Worm (Caenorhabditis elegans) whole organism, L4 larva: ENCODE measurements around the gene C16A11.5.

ENCODE experiments used
- F10B5.3 ChIP-seq: sonication (generic microtip); optimal IDR thresholded peaks from 2 replicates; lab custom pipeline; 2016; ENCODE audit warnings: mild to moderate bottlenecking, missing genetic modification characterization, missing compliant biosample characterization
- ZK546.5 ChIP-seq, 2 experiments: sonication (generic microtip); optimal IDR thresholded peaks; 2 replicates each; lab custom pipeline; 2017; ENCODE audit warnings: missing biosample characterization in 2 of 2, missing genetic modification characterization in 2 of 2
- ceh-44 ChIP-seq: fragments of 200-800 bp; sonication (Bioruptor generic); IDR thresholded peaks from 2 replicates; pipeline ENCODE4 v1.3.6; 2022; ENCODE audit warnings: missing genetic modification reagents, missing genetic modification characterization, missing compliant biosample characterization
- fkh-10 ChIP-seq: fragments of 150-350 bp; optimal IDR thresholded peaks from 2 replicates; lab custom pipeline; 2014; ENCODE audit warnings: missing biosample characterization, missing genetic modification reagents, missing genetic modification characterization
- hlh-11 ChIP-seq: fragments of 200-800 bp; sonication (Bioruptor generic); optimal IDR thresholded peaks from 2 replicates; lab custom pipeline; 2018; ENCODE audit warnings: mild to moderate bottlenecking, missing genetic modification characterization, missing compliant biosample characterization
- unc-62 ChIP-seq, 3 experiments: fragments of 150-350 bp in 1 of 3; sonication (generic microtip); optimal IDR thresholded peaks in 2 of 3; peaks in 1 of 3; 1 replicate in 1 of 3; 2 replicates in 2 of 3; lab custom pipeline; 2014 to 2017; ENCODE audit warnings: missing biosample characterization in 3 of 3, missing genetic modification characterization in 3 of 3, missing genetic modification reagents in 3 of 3, missing genotype in 1 of 3
- zip-2 ChIP-seq: fragments of 150-350 bp; optimal IDR thresholded peaks from 2 replicates; lab custom pipeline; 2014; ENCODE audit warnings: missing biosample characterization, missing genetic modification characterization

- TF ChIP-seq F10B5.3: no peak
- no peak for TF ChIP-seq hlh-11 (tag; lab: Kevin White, UChicago)
- no peak for TF ChIP-seq fkh-10 (GFP tag; lab: Kevin White, UChicago)
- no peak for TF ChIP-seq unc-62 (GFP tag; optimal IDR thresholded peaks at IDR 0.05 in 1 of 2; lab: Kevin White, UChicago)
- no peak for TF ChIP-seq unc-62 (tag; optimal IDR thresholded peaks at IDR 0.05; lab: Kevin White, UChicago)
- no peak for TF ChIP-seq ceh-44
- TF ChIP-seq zip-2 (tag; lab: Kevin White, UChicago): no peak
- TF ChIP-seq ZK546.5 (tag; optimal IDR thresholded peaks at IDR 0.05; lab: Kevin White, UChicago): no peak
Measured at ce11 chrII:4173842-4174241, 49.3 kb upstream of the C16A11.5 start.
